Worm (Caenorhabditis elegans) whole organism, L4/young adult: ENCODE data around the gene Y5H2B.3.

Experiments
- dao-5 ChIP-seq: sonication (generic microtip); optimal IDR thresholded peaks from 2 replicates; lab custom pipeline; 2016; ENCODE audit warnings: missing genotype, missing genetic modification characterization, moderate library complexity, missing compliant biosample characterization
- him-1 ChIP-seq: sonication (generic microtip); optimal IDR thresholded peaks from 2 replicates; lab custom pipeline; 2016; ENCODE audit warnings: missing genotype, missing genetic modification reagents, missing genetic modification characterization, missing compliant biosample characterization

- no peak for TF ChIP-seq him-1 (tag; lab: Kevin White, UChicago)
- TF ChIP-seq dao-5: no peak
Measured at ce11 chrV:2146795-2147194, 41.3 kb upstream of the Y5H2B.3 start, which contains the start of gene srbc-20.
